Worm (Caenorhabditis elegans) whole organism, late embryonic: ENCODE measurements around the gene F40F12.3.

ENCODE experiments used
- T23F11.4 ChIP-seq: fragments of 200-800 bp; sonication (Bioruptor generic); optimal IDR thresholded peaks from 2 replicates; lab custom pipeline; 2018; ENCODE audit warnings: mild to moderate bottlenecking, missing genetic modification characterization, missing compliant biosample characterization
- fkh-10 ChIP-seq: fragments of 150-350 bp; optimal IDR thresholded peaks from 2 replicates; lab custom pipeline; 2014; ENCODE audit warnings: missing biosample characterization, missing genetic modification reagents, missing genetic modification characterization
- lin-11 ChIP-seq: fragments of 200-800 bp; sonication (Bioruptor generic); optimal IDR thresholded peaks from 2 replicates; lab custom pipeline; 2018; ENCODE audit warnings: mild to moderate bottlenecking, missing genetic modification characterization, missing compliant biosample characterization
- nfya-1 ChIP-seq: sonication (generic microtip); optimal IDR thresholded peaks from 2 replicates; lab custom pipeline; 2017; ENCODE audit warnings: missing genetic modification characterization, mild to moderate bottlenecking, missing compliant biosample characterization, antibody characterized with exemption, moderate library complexity
- nhr-232 ChIP-seq: sonication (generic microtip); optimal IDR thresholded peaks from 2 replicates; lab custom pipeline; 2016; ENCODE audit warnings: missing genetic modification characterization, missing compliant biosample characterization
- unc-86 ChIP-seq: sonication (generic microtip); optimal IDR thresholded peaks from 2 replicates; lab custom pipeline; 2016; ENCODE audit warnings: missing genetic modification characterization, missing compliant biosample characterization

DNA sequence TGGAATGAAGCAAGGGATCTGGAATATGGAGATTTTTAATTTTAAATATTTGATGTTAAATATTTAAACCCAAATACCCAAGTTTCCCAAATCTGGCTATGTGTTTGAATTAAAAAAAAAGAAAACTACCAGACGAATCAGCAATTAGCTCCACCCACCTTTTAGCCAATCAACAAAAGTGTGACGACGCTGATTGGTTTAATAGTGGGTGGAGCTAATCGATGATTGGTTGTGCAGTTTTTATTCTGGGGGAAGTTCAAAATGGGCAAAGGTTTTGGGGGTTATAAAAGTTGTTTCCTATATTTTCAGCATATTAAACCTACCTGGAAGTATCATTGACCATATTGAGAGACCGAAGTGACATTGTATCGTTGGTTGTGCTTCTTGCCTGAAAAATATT lies 46.1 kb downstream of the F40F12.3 start:
- TF ChIP-seq lin-11 (tag; lab: Kevin White, UChicago) (no peak), nhr-232 (tag; lab: Kevin White, UChicago) (no peak), unc-86 (no peak), nfya-1 (tag; lab: Kevin White, UChicago) (peak; percentile 57), T23F11.4 (GFP tag; lab: Kevin White, UChicago) (no peak), fkh-10 (GFP tag; lab: Kevin White, UChicago) (no peak)
